Worm (Caenorhabditis elegans): ENCODE results near the gene C11G10.1.

ce11 chrX:15175211-15175610 is 16.7 kb upstream of the C11G10.1 start:
- no peak for TF ChIP-seq rnt-1 (tag; optimal IDR thresholded peaks at IDR 0.05)
- TF ChIP-seq unc-55 (GFP tag; optimal IDR thresholded peaks at IDR 0.05): no peak
- TF ChIP-seq Y22D7AL.16 (tag; optimal IDR thresholded peaks at IDR 0.05): no peak
- no peak for TF ChIP-seq nfya-1 (tag; optimal IDR thresholded peaks at IDR 0.05)
- no peak for TF ChIP-seq hlh-8 (tag; optimal IDR thresholded peaks at IDR 0.05)
